Worm (Caenorhabditis elegans): ENCODE measurements around the gene F42E11.3.

F42E11.3 gene

ce11 chrX:11364914-11365313, 10.5 kb downstream of the F42E11.3 start:
- no peak for TF ChIP-seq ceh-16 (tag; optimal IDR thresholded peaks at IDR 0.05)
- no peak for TF ChIP-seq unc-39 (tag; optimal IDR thresholded peaks at IDR 0.05)
- TF ChIP-seq sem-4 (tag; optimal IDR thresholded peaks at IDR 0.05) = no peak
- TF ChIP-seq nhr-12 (tag; optimal IDR thresholded peaks at IDR 0.05) = no peak

ce11 chrX:11357516-11357915, 17.9 kb downstream of the F42E11.3 start, which contains the start of gene pgp-4:
TSS of gene pgp-4 (plus strand) at chrX:11357816.
- TF ChIP-seq F13H6.1 (tag; optimal IDR thresholded peaks at IDR 0.05) = no peak
- TF ChIP-seq skn-1 (tag; optimal IDR thresholded peaks at IDR 0.05) = no peak
- no peak for TF ChIP-seq Y55F3AM.14 (GFP tag; optimal IDR thresholded peaks at IDR 0.05)
- TF ChIP-seq nhr-21 (tag; optimal IDR thresholded peaks at IDR 0.05) = no peak
- no peak for TF ChIP-seq nhr-129 (tag; optimal IDR thresholded peaks at IDR 0.05)

ce11 chrX:11355856-11356255, 19.6 kb downstream of the F42E11.3 start:
- TF ChIP-seq ceh-82 (tag; optimal IDR thresholded peaks at IDR 0.05) = no peak
- TF ChIP-seq peb-1 (tag; optimal IDR thresholded peaks at IDR 0.05) = no peak
- no peak for TF ChIP-seq unc-55 (GFP tag; optimal IDR thresholded peaks at IDR 0.05)
- TF ChIP-seq egl-27 (tag; optimal IDR thresholded peaks at IDR 0.05) = no peak

ce11 chrX:11351856-11352255, 23.6 kb downstream of the F42E11.3 start, which contains the start of gene pgp-3:
TSS of gene pgp-3 (plus strand) at chrX:11352156.
- TF ChIP-seq aly-2 (tag; optimal IDR thresholded peaks at IDR 0.05) (no peak), ceh-82 (tag; optimal IDR thresholded peaks at IDR 0.05) (no peak), snpc-4 (tag; optimal IDR thresholded peaks at IDR 0.05) (no peak), ztf-4 (tag; optimal IDR thresholded peaks at IDR 0.05) (no peak), lsy-2 (tag; optimal IDR thresholded peaks at IDR 0.05) (no peak), egl-27 (tag; optimal IDR thresholded peaks at IDR 0.05) (no peak)

ce11 chrX:11351288-11351687, 24.1 kb downstream of the F42E11.3 start:
- TF ChIP-seq fos-1 (tag; optimal IDR thresholded peaks at IDR 0.05) (peak; percentile 50), nhr-6 (tag; optimal IDR thresholded peaks at IDR 0.05) (no peak)

- TF ChIP-seq nhr-237 (tag; optimal IDR thresholded peaks at IDR 0.05) = no peak
- TF ChIP-seq fos-1 (tag; optimal IDR thresholded peaks at IDR 0.05) = no peak
- no peak for TF ChIP-seq nhr-11 (tag; optimal IDR thresholded peaks at IDR 0.05)
- TF ChIP-seq nhr-10 (tag; optimal IDR thresholded peaks at IDR 0.05) = no peak
- TF ChIP-seq egl-27 (tag; optimal IDR thresholded peaks at IDR 0.05) = no peak
- TF ChIP-seq unc-39 (tag; optimal IDR thresholded peaks at IDR 0.05) = no peak
- no peak for TF ChIP-seq skn-1 (tag; optimal IDR thresholded peaks at IDR 0.05)
- TF ChIP-seq crh-2 (tag; optimal IDR thresholded peaks at IDR 0.05) = no peak
- TF ChIP-seq F13H6.1 (tag; optimal IDR thresholded peaks at IDR 0.05) = no peak
- TF ChIP-seq nhr-12 (tag; optimal IDR thresholded peaks at IDR 0.05) = no peak
- TF ChIP-seq ceh-16 (tag; optimal IDR thresholded peaks at IDR 0.05) = no peak
- no peak for TF ChIP-seq nhr-25 (tag; optimal IDR thresholded peaks at IDR 0.05)
- TF ChIP-seq lin-13 (GFP tag; optimal IDR thresholded peaks at IDR 0.05) = no peak
- TF ChIP-seq mab-5 (tag; optimal IDR thresholded peaks at IDR 0.05) = no peak
- no peak for TF ChIP-seq sma-9 (GFP tag; optimal IDR thresholded peaks at IDR 0.05)
- no peak for TF ChIP-seq sma-9 (tag; optimal IDR thresholded peaks at IDR 0.05)
Observed at ce11 chrX:11346155-11346554, 29.3 kb downstream of the F42E11.3 start, which contains the start of gene oct-2. TSS of gene oct-2 (plus strand) at chrX:11346455.

- TF ChIP-seq nhr-237 (tag; optimal IDR thresholded peaks at IDR 0.05) = no peak
- peak; percentile 9 for TF ChIP-seq sma-9 (GFP tag; optimal IDR thresholded peaks at IDR 0.05)
- no peak for TF ChIP-seq sma-9 (tag; optimal IDR thresholded peaks at IDR 0.05)
Observed at ce11 chrX:11345471-11345870, 29.9 kb downstream of the F42E11.3 start.

ce11 chrX:11344899-11345298, 30.5 kb downstream of the F42E11.3 start:
- TF ChIP-seq elt-3 (tag; optimal IDR thresholded peaks at IDR 0.05) = no peak
- TF ChIP-seq nhr-129 (tag; optimal IDR thresholded peaks at IDR 0.05) = peak; percentile 52
- TF ChIP-seq fos-1 (tag; optimal IDR thresholded peaks at IDR 0.05) = peak; percentile 27
- peak; percentile 8 for TF ChIP-seq F13H6.1 (tag; optimal IDR thresholded peaks at IDR 0.05)
